Worm (Caenorhabditis elegans) whole organism, mixed stage, embryonic: Measurements from ENCODE around the gene arrd-17.

ENCODE experiments used
- M03D4.4 ChIP-seq: sonication (generic microtip); optimal IDR thresholded peaks from 2 replicates; lab custom pipeline; 2017; ENCODE audit warnings: mild to moderate bottlenecking, missing genetic modification characterization, missing compliant biosample characterization
- bed-3 ChIP-seq: fragments of 200-800 bp; sonication (Bioruptor generic); optimal IDR thresholded peaks from 3 replicates; lab custom pipeline; 2018; ENCODE audit warnings: mild to moderate bottlenecking, missing genetic modification characterization, moderate library complexity, missing compliant biosample characterization
- ceh-39 ChIP-seq: fragments of 150-350 bp; optimal IDR thresholded peaks from 2 replicates; lab custom pipeline; 2014; ENCODE audit warnings: missing biosample characterization, missing genetic modification characterization
- ceh-43 ChIP-seq: fragments of 200-800 bp; sonication (Bioruptor generic); optimal IDR thresholded peaks from 2 replicates; lab custom pipeline; 2018; ENCODE audit warnings: mild to moderate bottlenecking, missing genetic modification characterization, moderate library complexity, missing compliant biosample characterization
- ceh-83 ChIP-seq: fragments of 200-800 bp; sonication (Bioruptor generic); optimal IDR thresholded peaks from 2 replicates; lab custom pipeline; 2018; ENCODE audit warnings: mild to moderate bottlenecking, missing genetic modification characterization, missing compliant biosample characterization
- ces-1 ChIP-seq: fragments of 150-350 bp; optimal IDR thresholded peaks from 2 replicates; lab custom pipeline; 2014; ENCODE audit warnings: missing biosample characterization, missing genetic modification reagents, missing genetic modification characterization
- cnd-1 ChIP-seq: fragments of 200-800 bp; sonication (Bioruptor generic); optimal IDR thresholded peaks from 2 replicates; lab custom pipeline; 2018; ENCODE audit warnings: mild to moderate bottlenecking, missing genetic modification characterization, missing compliant biosample characterization
- drap-1 ChIP-seq: fragments of 200-800 bp; sonication (Bioruptor generic); optimal IDR thresholded peaks from 3 replicates; lab custom pipeline; 2018; ENCODE audit warnings: mild to moderate bottlenecking, missing genetic modification characterization, missing compliant biosample characterization
- elt-1 ChIP-seq: sonication (generic microtip); optimal IDR thresholded peaks from 2 replicates; lab custom pipeline; 2017; ENCODE audit warnings: missing genetic modification characterization, mild to moderate bottlenecking, missing compliant biosample characterization, antibody characterized with exemption, moderate library complexity, borderline replicate concordance; ENCODE audit not compliant: insufficient read depth
- elt-3 ChIP-seq: fragments of 150-350 bp; optimal IDR thresholded peaks from 2 replicates; lab custom pipeline; 2014; ENCODE audit warnings: missing biosample characterization, missing genetic modification characterization
- flh-1 ChIP-seq: fragments of 200-800 bp; sonication (Bioruptor generic); optimal IDR thresholded peaks from 2 replicates; lab custom pipeline; 2018; ENCODE audit warnings: mild to moderate bottlenecking, missing genetic modification characterization, moderate library complexity, missing compliant biosample characterization
- ham-2 ChIP-seq: fragments of 200-800 bp; sonication (Bioruptor generic); optimal IDR thresholded peaks from 2 replicates; lab custom pipeline; 2018; ENCODE audit warnings: mild to moderate bottlenecking, missing genetic modification characterization, missing compliant biosample characterization
- hlh-1 ChIP-seq: fragments of 150-350 bp; optimal IDR thresholded peaks from 2 replicates; lab custom pipeline; 2014; ENCODE audit warnings: missing biosample characterization, missing genetic modification reagents, missing genetic modification characterization
- lin-32 ChIP-seq: fragments of 200-800 bp; sonication (Bioruptor generic); optimal IDR thresholded peaks from 2 replicates; lab custom pipeline; 2018; ENCODE audit warnings: mild to moderate bottlenecking, missing genetic modification characterization, missing compliant biosample characterization
- lsy-2 ChIP-seq: fragments of 150-350 bp; optimal IDR thresholded peaks from 2 replicates; lab custom pipeline; 2014; ENCODE audit warnings: missing biosample characterization, missing genetic modification characterization
- mab-5 ChIP-seq: fragments of 150-350 bp; optimal IDR thresholded peaks from 2 replicates; lab custom pipeline; 2014; ENCODE audit warnings: missing biosample characterization, missing genetic modification characterization
- mep-1 ChIP-seq: fragments of 150-350 bp; optimal IDR thresholded peaks from 2 replicates; lab custom pipeline; 2017; ENCODE audit warnings: missing biosample characterization, missing genetic modification reagents, missing genetic modification characterization, inconsistent platforms
- mls-2 ChIP-seq: sonication (generic microtip); optimal IDR thresholded peaks from 2 replicates; lab custom pipeline; 2016; ENCODE audit warnings: mild to moderate bottlenecking, missing genetic modification characterization, moderate library complexity, missing compliant biosample characterization
- nhr-12 ChIP-seq: fragments of 150-350 bp; optimal IDR thresholded peaks from 2 replicates; lab custom pipeline; 2014; ENCODE audit warnings: missing biosample characterization, missing genetic modification characterization
- nhr-2 ChIP-seq: fragments of 150-350 bp; optimal IDR thresholded peaks from 2 replicates; lab custom pipeline; 2014; ENCODE audit warnings: missing biosample characterization, missing genetic modification characterization
- nhr-237 ChIP-seq: fragments of 150-350 bp; optimal IDR thresholded peaks from 2 replicates; lab custom pipeline; 2014; ENCODE audit warnings: missing biosample characterization, missing genetic modification characterization
- nhr-28 ChIP-seq: fragments of 150-350 bp; optimal IDR thresholded peaks from 2 replicates; lab custom pipeline; 2014; ENCODE audit warnings: missing biosample characterization, missing genetic modification characterization
- nhr-76 ChIP-seq: sonication (generic microtip); optimal IDR thresholded peaks from 2 replicates; lab custom pipeline; 2017; ENCODE audit warnings: missing biosample characterization, missing genetic modification characterization
- sem-2 ChIP-seq: fragments of 200-800 bp; sonication (Bioruptor generic); optimal IDR thresholded peaks from 2 replicates; lab custom pipeline; 2018; ENCODE audit warnings: mild to moderate bottlenecking, missing genetic modification characterization, missing compliant biosample characterization
- snpc-4 ChIP-seq: fragments of 150-350 bp; optimal IDR thresholded peaks from 2 replicates; lab custom pipeline; 2014; ENCODE audit warnings: missing biosample characterization, missing genetic modification characterization
- sptf-1 ChIP-seq: sonication (generic microtip); optimal IDR thresholded peaks from 2 replicates; lab custom pipeline; 2017; ENCODE audit warnings: mild to moderate bottlenecking, missing genetic modification characterization, moderate library complexity, missing compliant biosample characterization
- unc-39 ChIP-seq: fragments of 150-350 bp; optimal IDR thresholded peaks from 2 replicates; lab custom pipeline; 2014; ENCODE audit warnings: missing biosample characterization, missing genetic modification characterization
- unc-62 ChIP-seq: fragments of 150-350 bp; optimal IDR thresholded peaks from 2 replicates; lab custom pipeline; 2014; ENCODE audit warnings: missing biosample characterization, missing genetic modification reagents, missing genetic modification characterization
- zip-8 ChIP-seq: fragments of 150-350 bp; optimal IDR thresholded peaks from 2 replicates; lab custom pipeline; 2014; ENCODE audit warnings: missing biosample characterization, missing genetic modification characterization
- ztf-11 ChIP-seq: fragments of 150-350 bp; optimal IDR thresholded peaks from 2 replicates; lab custom pipeline; 2014; ENCODE audit warnings: missing biosample characterization, missing genetic modification characterization

The arrd-17 gene

DNA sequence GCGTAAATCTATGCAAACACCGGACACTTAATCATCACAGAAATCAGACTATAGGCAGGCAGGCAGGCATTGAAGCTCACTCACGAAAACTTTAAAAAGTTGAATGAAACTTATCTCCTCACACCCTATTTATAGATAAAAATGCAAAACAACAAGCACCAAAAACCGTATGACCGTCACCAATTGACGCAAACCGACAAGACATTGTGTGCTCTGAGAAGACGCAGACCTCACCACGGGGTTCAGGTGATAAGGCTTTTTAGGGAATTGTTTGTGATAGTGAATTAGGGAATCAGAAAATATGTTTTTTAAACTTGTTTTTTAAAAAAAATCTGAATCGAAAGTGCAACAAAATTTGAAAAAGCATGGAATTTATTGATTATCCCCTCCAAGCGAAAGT lies 3.9 kb downstream of the arrd-17 start, which contains the start of gene T12D8.5:
T12D8.5 (minus strand) TSS at position 95 of the 400 bp plus-strand sequence.
- TF ChIP-seq sem-2 (GFP tag; lab: Kevin White, UChicago) = no peak
- no peak for TF ChIP-seq ceh-43 (GFP tag; lab: Kevin White, UChicago)
- TF ChIP-seq bed-3 (GFP tag; lab: Kevin White, UChicago) = no peak
- TF ChIP-seq lin-32 (GFP tag; lab: Kevin White, UChicago) = no peak
- TF ChIP-seq cnd-1 (tag; lab: Kevin White, UChicago) = no peak
- no peak for TF ChIP-seq nhr-12 (tag; lab: Kevin White, UChicago)
- no peak for TF ChIP-seq flh-1 (GFP tag; lab: Kevin White, UChicago)
- TF ChIP-seq mls-2 = no peak

ce11 chrIII:13625650-13626430 lies 4.8 kb downstream of the arrd-17 start:
- TF ChIP-seq snpc-4 (tag; lab: Kevin White, UChicago) (no peak), nhr-12 (tag; lab: Kevin White, UChicago) (no peak), unc-39 (tag; lab: Kevin White, UChicago) (no peak), nhr-237 (no peak), hlh-1 (tag; lab: Kevin White, UChicago) (no peak), elt-3 (no peak), flh-1 (GFP tag; lab: Kevin White, UChicago) (no peak), bed-3 (GFP tag; lab: Kevin White, UChicago) (no peak), mab-5 (tag; lab: Kevin White, UChicago) (no peak), lsy-2 (tag; lab: Kevin White, UChicago) (no peak), lin-32 (GFP tag; lab: Kevin White, UChicago) (no peak), ztf-11 (no peak), ceh-43 (GFP tag; lab: Kevin White, UChicago) (no peak), nhr-2 (no peak), zip-8 (tag; lab: Kevin White, UChicago) (no peak), ceh-39 (no peak), ces-1 (GFP tag; lab: Kevin White, UChicago) (no peak)

DNA sequence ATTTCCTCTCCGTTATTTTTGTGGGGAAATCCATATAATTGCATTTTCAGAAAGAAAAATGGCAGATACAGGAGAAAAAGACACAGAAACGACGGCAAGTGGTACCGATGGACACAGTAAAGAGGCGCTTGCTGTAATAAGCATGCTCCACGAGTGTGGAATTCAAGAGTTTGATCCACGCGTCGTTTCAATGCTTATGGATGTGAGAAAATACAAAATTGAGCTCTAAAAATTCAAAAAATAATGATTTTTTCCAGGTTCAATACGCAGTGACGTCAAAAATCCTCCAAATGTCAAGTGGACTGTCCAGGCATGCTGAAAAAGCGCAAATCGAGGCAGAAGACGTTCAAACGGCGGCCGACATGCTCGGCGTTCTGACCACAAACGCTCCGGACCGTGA lies 6.4 kb downstream of the arrd-17 start, which contains the start of gene taf-9:
taf-9 (plus strand) TSS at position 51 of the 400 bp plus-strand sequence.
- TF ChIP-seq drap-1 (no peak), elt-1 (no peak), nhr-12 (tag; lab: Kevin White, UChicago) (no peak), sptf-1 (tag; lab: Kevin White, UChicago) (no peak), lin-32 (GFP tag; lab: Kevin White, UChicago) (no peak), unc-62 (GFP tag; lab: Kevin White, UChicago) (no peak), mep-1 (tag; lab: Kevin White, UChicago) (no peak), sem-2 (GFP tag; lab: Kevin White, UChicago) (no peak), zip-8 (tag; lab: Kevin White, UChicago) (no peak), ceh-83 (no peak), cnd-1 (tag; lab: Kevin White, UChicago) (no peak), nhr-237 (no peak), unc-39 (tag; lab: Kevin White, UChicago) (no peak), nhr-28 (tag; lab: Kevin White, UChicago) (no peak), nhr-76 (tag; lab: Kevin White, UChicago) (no peak)
- TF ChIP-seq, all 35 proteins: peak for 0

ce11 chrIII:13623014-13623413 lies 7.6 kb downstream of the arrd-17 start, which contains the start of gene mlc-5:
mlc-5 (plus strand) TSS chrIII:13623314.
- TF ChIP-seq nhr-2 (no peak), nhr-237 (no peak), nhr-76 (tag; lab: Kevin White, UChicago) (no peak), unc-62 (GFP tag; lab: Kevin White, UChicago) (no peak), nhr-28 (tag; lab: Kevin White, UChicago) (no peak), ceh-43 (GFP tag; lab: Kevin White, UChicago) (no peak), sptf-1 (tag; lab: Kevin White, UChicago) (no peak), M03D4.4 (no peak), mls-2 (no peak), nhr-12 (tag; lab: Kevin White, UChicago) (no peak), mep-1 (tag; lab: Kevin White, UChicago) (no peak), hlh-1 (tag; lab: Kevin White, UChicago) (no peak), ces-1 (GFP tag; lab: Kevin White, UChicago) (no peak), ham-2 (no peak), ceh-39 (no peak)
